Worm (Caenorhabditis elegans): Measurements from ENCODE around the gene Y110A2AR.1.

The Y110A2AR.1 gene

DNA sequence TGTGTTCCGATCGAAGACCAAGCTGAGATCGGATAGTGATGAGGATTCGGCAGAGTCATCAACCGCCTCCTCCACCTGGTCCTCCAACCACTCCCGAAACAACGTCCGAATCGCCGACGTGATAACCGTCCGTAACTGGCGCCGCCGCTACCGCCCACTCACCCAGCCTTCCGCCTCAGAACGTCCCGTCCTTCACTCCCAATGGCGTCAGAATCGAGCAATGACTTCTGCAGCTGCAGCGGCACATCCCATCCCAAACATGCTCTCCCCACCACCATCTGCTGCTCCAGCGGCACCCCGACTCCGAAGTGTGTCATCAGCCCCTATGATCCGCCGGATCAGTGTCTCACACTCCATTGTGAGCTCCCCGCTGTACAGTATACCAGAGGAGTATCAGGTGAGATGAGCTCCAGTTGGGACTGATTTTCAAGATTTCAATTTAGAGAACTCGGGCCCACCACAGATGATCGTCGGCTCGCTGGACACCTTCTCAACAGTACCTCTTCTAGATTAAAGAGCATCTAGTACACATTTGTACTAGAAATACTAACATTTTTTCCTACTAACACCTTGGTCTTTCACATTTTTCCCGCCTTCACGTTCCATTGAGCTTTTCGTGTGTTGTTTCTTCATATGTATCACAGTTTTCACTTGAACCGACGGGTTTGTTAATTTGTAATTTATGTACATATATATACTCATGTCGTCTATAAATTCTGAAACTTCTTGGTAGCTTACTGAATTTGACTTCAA is 6.5 kb downstream of the Y110A2AR.1 start:
- TF ChIP-seq dve-1 (tag; optimal IDR thresholded peaks at IDR 0.05): no peak
- TF ChIP-seq pha-4 (tag; optimal IDR thresholded peaks at IDR 0.05): no peak
- no peak for TF ChIP-seq nfya-1 (tag; optimal IDR thresholded peaks at IDR 0.05)
- no peak for TF ChIP-seq K09A11.1 (tag; optimal IDR thresholded peaks at IDR 0.05; ENCODE audit: insufficient read depth)
- TF ChIP-seq dmd-4 (tag; optimal IDR thresholded peaks at IDR 0.05; ENCODE audit: borderline replicate concordance): no peak
- no peak for TF ChIP-seq pros-1 (tag; optimal IDR thresholded peaks at IDR 0.05)
- no peak for TF ChIP-seq gmeb-2 (tag; optimal IDR thresholded peaks at IDR 0.05)
- no peak for TF ChIP-seq ceh-22 (tag; optimal IDR thresholded peaks at IDR 0.05)
- no peak for TF ChIP-seq hlh-6 (tag; optimal IDR thresholded peaks at IDR 0.05)
- no peak for TF ChIP-seq fkh-6 (tag; optimal IDR thresholded peaks at IDR 0.05)
- no peak for TF ChIP-seq ref-2 (tag; optimal IDR thresholded peaks at IDR 0.05)
- TF ChIP-seq ceh-34 (tag; optimal IDR thresholded peaks at IDR 0.05): no peak
- no peak for TF ChIP-seq pha-2 (tag; optimal IDR thresholded peaks at IDR 0.05)
- TF ChIP-seq ceh-45 (GFP tag; IDR thresholded peaks at IDR 0.05): no peak
- TF ChIP-seq pax-1 (tag; optimal IDR thresholded peaks at IDR 0.05): no peak
- TF ChIP-seq F13H6.1 (tag; optimal IDR thresholded peaks at IDR 0.05): no peak
- no peak for TF ChIP-seq elt-4 (tag; optimal IDR thresholded peaks at IDR 0.05)
- TF ChIP-seq ceh-48 (tag; optimal IDR thresholded peaks at IDR 0.05): no peak
- TF ChIP-seq rnt-1 (tag; optimal IDR thresholded peaks at IDR 0.05): no peak
- no peak for TF ChIP-seq che-1 (tag; optimal IDR thresholded peaks at IDR 0.05)

DNA sequence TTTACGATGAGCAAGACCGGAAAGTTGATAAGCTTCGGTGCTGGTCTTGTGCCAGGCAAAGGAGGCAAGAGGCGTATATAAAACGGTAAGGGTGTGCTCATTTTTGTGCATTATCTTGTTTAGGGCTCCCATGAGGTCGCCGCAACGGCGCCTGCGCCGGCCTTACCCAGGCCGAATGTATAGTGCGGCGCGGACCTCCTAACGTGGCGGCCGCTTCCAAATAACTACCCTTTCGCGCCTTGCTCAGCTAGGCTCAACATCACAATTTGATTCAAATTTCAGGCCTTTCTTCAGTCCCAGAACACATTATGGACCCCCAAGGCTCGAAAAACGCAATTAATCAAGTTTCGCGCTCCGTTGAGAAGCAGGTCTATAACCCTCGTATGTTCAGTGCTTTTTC is 8.0 kb downstream of the Y110A2AR.1 start, which contains the start of the genes ZK355.3 and ZK355.8:
Gene ZK355.3 (minus strand): TSS at position 101 of the 400 bp plus-strand sequence.
Gene ZK355.8 (plus strand): TSS at position 272 of the 400 bp plus-strand sequence.
- no peak for TF ChIP-seq C08G9.2 (tag; optimal IDR thresholded peaks at IDR 0.05)
- TF ChIP-seq ceh-6 (GFP tag; optimal IDR thresholded peaks at IDR 0.05): no peak
- no peak for TF ChIP-seq sdc-2 (tag; optimal IDR thresholded peaks at IDR 0.05)
- no peak for TF ChIP-seq fax-1 (tag; optimal IDR thresholded peaks at IDR 0.05)
- TF ChIP-seq ceh-45 (GFP tag; IDR thresholded peaks at IDR 0.05): no peak
- no peak for TF ChIP-seq unc-55 (GFP tag; optimal IDR thresholded peaks at IDR 0.05)
- no peak for TF ChIP-seq fkh-6 (tag; optimal IDR thresholded peaks at IDR 0.05)
- TF ChIP-seq pha-4 (tag; optimal IDR thresholded peaks at IDR 0.05): no peak
- no peak for TF ChIP-seq ets-4 (tag; optimal IDR thresholded peaks at IDR 0.05)
- TF ChIP-seq K02D7.2 (tag; optimal IDR thresholded peaks at IDR 0.05): no peak
- no peak for TF ChIP-seq che-1 (tag; optimal IDR thresholded peaks at IDR 0.05)

DNA sequence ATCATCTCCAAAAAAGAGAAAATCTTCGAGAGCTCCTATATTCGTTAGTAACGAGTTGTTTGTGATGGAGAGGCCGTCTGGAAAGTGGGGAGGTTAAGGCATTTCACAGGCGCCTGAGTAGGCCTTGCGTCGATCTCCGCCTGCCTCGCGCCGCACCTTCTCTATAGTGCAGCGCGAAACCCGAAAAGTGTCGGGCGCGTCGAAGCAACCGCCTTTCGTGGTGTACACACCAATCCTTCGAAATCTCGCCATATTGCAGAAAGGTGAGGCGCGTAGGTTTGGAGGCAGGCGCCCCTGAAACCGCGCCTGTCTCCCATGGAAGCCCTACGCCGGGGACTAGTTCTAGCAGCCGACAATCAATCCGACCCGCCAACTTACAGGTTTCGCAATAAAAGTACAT is 10.3 kb downstream of the Y110A2AR.1 start:
- TF ChIP-seq mec-3 (tag; optimal IDR thresholded peaks at IDR 0.05; ENCODE audit: borderline replicate concordance): no peak
- TF ChIP-seq nhr-232 (tag; optimal IDR thresholded peaks at IDR 0.05): no peak
- no peak for TF ChIP-seq odd-2 (tag; optimal IDR thresholded peaks at IDR 0.05)
- TF ChIP-seq ceh-30 (tag; optimal IDR thresholded peaks at IDR 0.05): no peak
- no peak for TF ChIP-seq pha-2 (tag; optimal IDR thresholded peaks at IDR 0.05)
- no peak for TF ChIP-seq T23F11.4 (GFP tag; optimal IDR thresholded peaks at IDR 0.05)
- no peak for TF ChIP-seq F13H6.1 (tag; optimal IDR thresholded peaks at IDR 0.05)

DNA sequence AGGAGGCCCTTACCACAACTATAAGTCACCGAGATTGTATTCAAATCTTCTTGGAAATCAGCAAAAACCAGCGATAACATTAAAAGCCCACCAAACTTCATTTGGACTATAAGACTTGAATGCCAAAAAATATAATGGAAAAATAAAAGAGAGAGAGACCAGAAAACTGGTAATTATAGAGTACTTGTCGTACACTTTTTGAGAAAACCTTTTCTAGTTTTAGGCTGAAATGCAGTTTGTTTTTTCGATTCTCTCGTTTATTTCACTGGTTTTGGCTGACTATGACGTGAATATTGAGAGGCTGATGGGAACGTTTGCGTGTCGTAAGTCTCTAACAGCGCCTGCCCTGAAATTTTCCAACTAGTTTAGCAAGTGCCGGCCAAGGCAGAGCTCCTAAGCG is 11.0 kb downstream of the Y110A2AR.1 start, which contains the start of the genes irld-64 and irld-63:
Gene irld-64 (minus strand): TSS at position 101 of the 400 bp plus-strand sequence.
Gene irld-63 (plus strand): TSS at position 230 of the 400 bp plus-strand sequence.
- TF ChIP-seq tbx-2 (tag; optimal IDR thresholded peaks at IDR 0.05): no peak
- TF ChIP-seq ttx-3 (tag; optimal IDR thresholded peaks at IDR 0.05): no peak
- TF ChIP-seq ceh-24 (tag; optimal IDR thresholded peaks at IDR 0.05): no peak
- no peak for TF ChIP-seq lim-6 (tag; optimal IDR thresholded peaks at IDR 0.05)
- TF ChIP-seq hlh-8 (tag; optimal IDR thresholded peaks at IDR 0.05): no peak
- no peak for TF ChIP-seq ets-4 (tag; optimal IDR thresholded peaks at IDR 0.05)
- TF ChIP-seq ceh-22 (tag; optimal IDR thresholded peaks at IDR 0.05): no peak
- TF ChIP-seq ahr-1 (tag; optimal IDR thresholded peaks at IDR 0.05): no peak
- TF ChIP-seq C08G9.2 (tag; optimal IDR thresholded peaks at IDR 0.05): no peak
- TF ChIP-seq fkh-6 (tag; optimal IDR thresholded peaks at IDR 0.05): no peak
- no peak for TF ChIP-seq pros-1 (tag; optimal IDR thresholded peaks at IDR 0.05)
- TF ChIP-seq elt-2 (tag; optimal IDR thresholded peaks at IDR 0.05): no peak
- TF ChIP-seq pha-2 (tag; optimal IDR thresholded peaks at IDR 0.05): no peak
- no peak for TF ChIP-seq nhr-232 (tag; optimal IDR thresholded peaks at IDR 0.05)
- TF ChIP-seq sox-2 (GFP tag; IDR thresholded peaks at IDR 0.05): no peak
- no peak for TF ChIP-seq unc-3 (GFP tag; conservative IDR thresholded peaks at IDR 0.05)
- TF ChIP-seq unc-3 (tag; optimal IDR thresholded peaks at IDR 0.05): no peak
